Fruit fly (Drosophila melanogaster): ENCODE results near the gene Rsod.

DNA sequence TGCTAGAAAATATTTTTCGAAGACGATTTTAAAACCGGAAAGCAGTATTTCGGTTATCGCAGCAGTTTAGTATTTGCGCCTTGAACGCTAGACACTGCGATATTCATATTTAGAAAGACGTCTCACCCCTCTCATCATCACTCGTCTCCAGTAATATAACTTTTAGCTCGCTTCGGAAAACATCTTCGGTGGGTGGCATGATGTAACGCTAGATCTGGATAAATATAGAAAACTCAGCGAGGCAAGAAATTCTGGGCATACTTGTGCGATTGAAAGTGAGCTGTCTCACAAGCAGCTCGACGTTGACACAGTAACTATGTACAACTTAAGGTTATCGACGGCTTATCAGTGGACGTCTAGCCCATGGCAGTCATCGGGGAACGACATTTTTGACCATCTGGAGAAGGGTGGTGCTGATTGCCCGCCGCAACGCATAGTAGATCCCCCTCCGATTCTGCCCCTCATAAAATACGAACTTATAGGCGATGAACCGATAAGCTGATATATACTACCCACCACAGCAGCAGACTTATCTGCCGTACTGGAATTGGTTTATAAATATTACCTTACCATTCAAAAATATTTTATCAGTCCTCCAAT is 33.1 kb upstream of the Rsod start:
- no peak for TF ChIP-seq CG15710 (tag; optimal IDR thresholded peaks at IDR 0.05)
- no peak for TF ChIP-seq CG34367 (tag; optimal IDR thresholded peaks at IDR 0.05)
- no peak for TF ChIP-seq CG32121 (GFP tag; IDR thresholded peaks at IDR 0.05)

All from whole organism, pupa.